Worm (Caenorhabditis elegans) whole organism, L3 larva: ENCODE results near the gene sre-13.

ENCODE experiments used
- aly-2 ChIP-seq: fragments of 150-350 bp; optimal IDR thresholded peaks from 2 replicates; lab custom pipeline; 2014; ENCODE audit warnings: missing biosample characterization, missing genetic modification characterization
- elt-2 ChIP-seq: sonication (generic microtip); optimal IDR thresholded peaks from 2 replicates; lab custom pipeline; 2016; ENCODE audit warnings: missing genetic modification reagents, mild to moderate bottlenecking, missing genetic modification characterization, missing compliant biosample characterization
- jun-1 ChIP-seq: fragments of 150-350 bp; optimal IDR thresholded peaks from 2 replicates; lab custom pipeline; 2014; ENCODE audit warnings: missing biosample characterization, missing genetic modification reagents, missing genetic modification characterization
- nfya-1 ChIP-seq: sonication (generic microtip); optimal IDR thresholded peaks from 2 replicates; lab custom pipeline; 2017; ENCODE audit warnings: missing genetic modification characterization, mild to moderate bottlenecking, missing compliant biosample characterization, antibody characterized with exemption, moderate library complexity; ENCODE audit not compliant: insufficient read depth
- nhr-25 ChIP-seq: sonication (generic microtip); optimal IDR thresholded peaks from 2 replicates; lab custom pipeline; 2017; ENCODE audit warnings: missing biosample characterization, missing genetic modification characterization
- pha-4 ChIP-seq: fragments of 150-350 bp; optimal IDR thresholded peaks from 2 replicates; lab custom pipeline; 2014; ENCODE audit warnings: missing biosample characterization, missing genetic modification reagents, missing genetic modification characterization
- skn-1 ChIP-seq: fragments of 150-350 bp; optimal IDR thresholded peaks from 2 replicates; lab custom pipeline; 2014; ENCODE audit warnings: missing biosample characterization, missing genetic modification characterization

DNA sequence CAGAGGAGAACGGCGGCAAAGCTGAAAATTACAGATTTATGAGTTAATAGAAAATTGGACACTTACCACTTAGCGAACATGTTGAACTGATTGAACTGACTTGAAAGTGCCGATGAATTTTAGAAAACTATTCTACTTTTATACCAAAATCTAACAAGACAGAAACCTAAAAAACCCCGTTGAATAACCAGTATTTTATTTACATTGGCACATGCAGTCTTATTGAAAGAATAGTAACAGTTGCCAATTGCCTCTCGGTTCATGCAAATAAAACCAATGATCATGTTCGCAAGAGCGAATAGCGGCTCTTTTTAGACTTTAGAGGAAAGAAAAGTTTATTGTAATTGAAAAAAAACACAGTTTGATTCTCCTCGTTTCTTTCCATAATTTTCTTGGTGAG lies 48.5 kb downstream of the sre-13 start, which contains the start of gene nspb-10:
- no peak for TF ChIP-seq skn-1 (tag; lab: Kevin White, UChicago)
- TF ChIP-seq jun-1 (tag; lab: Kevin White, UChicago), result no peak
- no peak for TF ChIP-seq aly-2 (tag; lab: Kevin White, UChicago)
- TF ChIP-seq nhr-25, result no peak
- TF ChIP-seq nfya-1 (tag; lab: Kevin White, UChicago), result no peak
- TF ChIP-seq pha-4, result no peak
- no peak for TF ChIP-seq elt-2 (tag; lab: Kevin White, UChicago)
